Worm (Caenorhabditis elegans) whole organism, young adult: Measurements from ENCODE around the gene hsp-43.

Experiments
- ztf-18 ChIP-seq: sonication (generic microtip); optimal IDR thresholded peaks from 2 replicates; lab custom pipeline; 2016; ENCODE audit warnings: missing genotype, mild to moderate bottlenecking, missing genetic modification characterization, missing compliant biosample characterization
- ztf-25 ChIP-seq: fragments of 200-800 bp; sonication (Bioruptor generic); IDR thresholded peaks from 2 replicates; pipeline ENCODE4 v1.3.6; 2022; ENCODE audit warnings: missing genetic modification reagents, missing genetic modification characterization, missing compliant biosample characterization

DNA sequence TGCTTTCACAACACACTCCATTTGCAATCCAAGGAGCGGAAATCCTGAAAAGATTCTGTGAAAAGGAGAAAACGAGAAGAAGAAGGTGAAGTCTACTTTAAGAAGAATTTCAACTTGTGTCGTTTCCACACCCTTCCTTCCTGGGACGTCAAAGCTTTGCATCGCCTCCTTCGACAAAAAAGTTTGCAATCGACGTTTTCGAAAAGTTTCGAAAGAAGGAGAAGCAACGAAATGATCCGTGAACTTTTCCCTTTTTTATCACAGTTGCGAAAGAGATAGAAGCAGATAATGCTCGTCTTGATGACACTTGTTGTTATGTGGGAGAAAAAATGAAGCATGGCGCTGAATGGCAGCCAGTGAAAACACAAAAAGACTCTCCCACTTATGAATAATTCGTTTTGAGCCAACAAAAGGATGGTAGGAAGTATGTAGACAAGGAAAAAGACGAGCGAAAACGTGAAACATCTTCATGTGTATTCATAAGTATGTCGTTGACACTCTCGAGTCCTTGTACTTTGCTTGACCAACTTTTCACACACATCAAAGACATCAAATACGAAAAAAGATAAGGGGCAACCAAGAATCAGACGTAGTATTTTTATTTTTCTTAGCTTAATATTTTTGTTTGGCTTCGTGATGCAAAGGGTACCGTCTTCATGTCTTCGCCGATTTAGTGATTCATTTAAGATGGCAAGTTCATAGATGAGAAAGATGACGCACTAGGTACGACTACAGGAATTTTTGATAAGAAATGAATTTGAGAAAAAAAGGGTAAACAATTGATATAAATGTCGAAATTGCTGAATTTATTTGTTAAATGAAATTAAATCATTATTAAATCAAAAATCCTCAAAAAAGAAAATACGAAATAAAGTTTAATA is 13.7 kb upstream of the hsp-43 start:
- no peak for TF ChIP-seq ztf-25
- TF ChIP-seq ztf-18 (tag; lab: Kevin White, UChicago) = no peak
